Worm (Caenorhabditis elegans): ENCODE data around the gene srg-40.

- no peak for TF ChIP-seq F57C9.4 (tag; optimal IDR thresholded peaks at IDR 0.05)
- no peak for TF ChIP-seq pha-4 (tag; optimal IDR thresholded peaks at IDR 0.05)
- no peak for TF ChIP-seq zfh-2 (GFP tag; conservative IDR thresholded peaks at IDR 0.05)
- TF ChIP-seq snpc-3.4 (tag; optimal IDR thresholded peaks at IDR 0.05) = no peak
Observed at ce11 chrV:11127197-11127596, 37.2 kb downstream of the srg-40 start, which contains the start of gene jmjd-5.

Data from whole organism, young adult.